Worm (Caenorhabditis elegans) whole organism, L4 larva: Measurements from ENCODE around the gene nhr-288.

Experiments
- ceh-82 ChIP-seq: sonication (generic microtip); optimal IDR thresholded peaks from 2 replicates; lab custom pipeline; 2017; ENCODE audit warnings: missing biosample characterization, missing genetic modification characterization
- cey-2 ChIP-seq: sonication (generic microtip); optimal IDR thresholded peaks from 3 replicates; lab custom pipeline; 2017; ENCODE audit warnings: missing genetic modification characterization, mild to moderate bottlenecking, missing compliant biosample characterization, antibody characterized with exemption, borderline replicate concordance; ENCODE audit not compliant: insufficient read depth
- lir-3 ChIP-seq: sonication (generic microtip); optimal IDR thresholded peaks from 2 replicates; lab custom pipeline; 2016; ENCODE audit warnings: mild to moderate bottlenecking, missing genetic modification characterization, missing compliant biosample characterization
- mxl-3 ChIP-seq: fragments of 200-800 bp; sonication (Bioruptor generic); optimal IDR thresholded peaks from 2 replicates; lab custom pipeline; 2018; ENCODE audit warnings: mild to moderate bottlenecking, missing genetic modification characterization, missing compliant biosample characterization
- nhr-76 ChIP-seq: fragments of 150-350 bp; optimal IDR thresholded peaks from 2 replicates; lab custom pipeline; 2014; ENCODE audit warnings: missing biosample characterization, missing genetic modification characterization
- ztf-7 ChIP-seq: fragments of 150-350 bp; optimal IDR thresholded peaks from 2 replicates; lab custom pipeline; 2014; ENCODE audit warnings: missing biosample characterization, missing genetic modification characterization

DNA sequence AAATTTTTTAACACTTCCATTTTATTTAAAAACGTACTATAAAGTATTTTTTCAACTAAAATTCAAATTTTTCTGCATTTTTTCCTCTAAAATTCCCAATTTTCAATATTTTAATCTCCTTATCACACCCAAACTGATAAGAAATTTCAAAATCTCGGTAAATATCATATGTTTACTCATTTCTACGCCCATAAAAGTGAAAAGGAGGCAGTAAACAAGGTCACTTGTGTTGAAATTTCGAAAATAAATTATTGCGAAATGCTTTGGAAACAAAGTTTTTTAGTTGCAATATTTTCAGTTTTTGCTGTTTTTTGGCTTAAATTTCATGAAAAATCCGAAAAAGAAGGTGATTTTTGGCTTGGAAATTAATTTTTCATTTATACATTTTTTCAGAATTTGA, 10.9 kb downstream of the nhr-288 start, which contains the start of gene C08E8.4:
- TF ChIP-seq nhr-76 (tag; lab: Kevin White, UChicago) (no peak), lir-3 (tag; lab: Kevin White, UChicago) (no peak), mxl-3 (GFP tag; lab: Kevin White, UChicago) (no peak), ceh-82 (tag; lab: Kevin White, UChicago) (no peak), ztf-7 (tag; lab: Kevin White, UChicago) (no peak), cey-2 (tag; lab: Kevin White, UChicago) (no peak)
